Fruit fly (Drosophila melanogaster) whole organism, embryonic: Measurements from ENCODE around the gene CG13949.

Experiments
- ATbp ChIP-seq: fragments of 200-800 bp; sonication (Bioruptor generic); optimal IDR thresholded peaks from 2 replicates; lab custom pipeline; 2017; ENCODE audit warnings: missing biosample characterization, mild to moderate bottlenecking, missing genetic modification characterization, missing genetic modification reagents
- Antp ChIP-seq: fragments of 200-800 bp; sonication (Bioruptor generic); optimal IDR thresholded peaks from 3 replicates; lab custom pipeline; 2016; ENCODE audit warnings: missing biosample characterization, missing genetic modification characterization
- CG10147 ChIP-seq: fragments of 200-800 bp; sonication (Bioruptor generic); optimal IDR thresholded peaks from 2 replicates; lab custom pipeline; 2019; ENCODE audit warnings: missing biosample characterization, mild to moderate bottlenecking, missing genetic modification characterization, moderate library complexity
- CG10321 ChIP-seq: fragments of 200-800 bp; sonication (Bioruptor generic); IDR thresholded peaks from 2 replicates; pipeline ENCODE4 v1.3.6; 2022; ENCODE audit warnings: missing biosample characterization, missing genetic modification characterization
- CG10565 ChIP-seq: fragments of 200-800 bp; sonication (Bioruptor generic); optimal IDR thresholded peaks from 3 replicates; lab custom pipeline; 2016; ENCODE audit warnings: missing biosample characterization, mild to moderate bottlenecking, missing genetic modification characterization
- CG11398 ChIP-seq: fragments of 200-800 bp; sonication (Bioruptor generic); optimal IDR thresholded peaks from 2 replicates; lab custom pipeline; 2016; ENCODE audit warnings: missing biosample characterization, missing genetic modification characterization
- CG12071 ChIP-seq: fragments of 200-800 bp; sonication (Bioruptor generic); optimal IDR thresholded peaks from 3 replicates; lab custom pipeline; 2018; ENCODE audit warnings: missing biosample characterization, mild to moderate bottlenecking, missing genetic modification characterization
- CG1233 ChIP-seq: fragments of 200-800 bp; sonication (Bioruptor generic); optimal IDR thresholded peaks from 4 replicates; lab custom pipeline; 2018; ENCODE audit warnings: missing biosample characterization, mild to moderate bottlenecking, missing genetic modification characterization
- CG13287 ChIP-seq: fragments of 200-800 bp; sonication (Bioruptor generic); IDR thresholded peaks from 2 replicates; pipeline ENCODE4 v1.3.6; 2022; ENCODE audit warnings: missing biosample characterization, missing genetic modification characterization; ENCODE audit not compliant: partially characterized antibody
- CG13894 ChIP-seq: fragments of 200-800 bp; sonication (Bioruptor generic); optimal IDR thresholded peaks from 3 replicates; lab custom pipeline; 2018; ENCODE audit warnings: missing biosample characterization, mild to moderate bottlenecking, missing genetic modification characterization, moderate library complexity
- CG17612 ChIP-seq: fragments of 200-800 bp; sonication (Bioruptor generic); IDR thresholded peaks from 2 replicates; pipeline ENCODE4 v1.3.6; 2022; ENCODE audit warnings: missing biosample characterization, missing genetic modification characterization
- CG18476 ChIP-seq: fragments of 200-800 bp; sonication (Bioruptor generic); optimal IDR thresholded peaks from 2 replicates; lab custom pipeline; 2016; ENCODE audit warnings: missing biosample characterization, mild to moderate bottlenecking, missing genetic modification characterization
- CG2199 ChIP-seq: fragments of 200-800 bp; sonication (Bioruptor generic); IDR thresholded peaks from 3 replicates; pipeline ENCODE4 v1.3.6; 2022; ENCODE audit warnings: missing biosample characterization, missing genetic modification characterization
- CG2202 ChIP-seq: fragments of 200-800 bp; sonication (Bioruptor generic); optimal IDR thresholded peaks from 2 replicates; lab custom pipeline; 2018; ENCODE audit warnings: missing biosample characterization, mild to moderate bottlenecking, missing genetic modification characterization
- CG32532 ChIP-seq: fragments of 200-800 bp; sonication (Bioruptor generic); IDR thresholded peaks from 2 replicates; pipeline ENCODE4 v1.3.6; 2022; ENCODE audit warnings: missing biosample characterization, missing genetic modification characterization
- CG3281 ChIP-seq: fragments of 200-800 bp; sonication (Bioruptor generic); optimal IDR thresholded peaks from 3 replicates; lab custom pipeline; 2017; ENCODE audit warnings: missing biosample characterization, mild to moderate bottlenecking, missing genetic modification characterization
- CG34224 ChIP-seq: fragments of 200-800 bp; sonication (Bioruptor generic); IDR thresholded peaks from 3 replicates; pipeline ENCODE4 v1.3.6; 2022; ENCODE audit warnings: missing biosample characterization, missing genetic modification characterization; ENCODE audit not compliant: partially characterized antibody
- CG34422 ChIP-seq: fragments of 200-800 bp; sonication (Bioruptor generic); IDR thresholded peaks from 3 replicates; pipeline ENCODE4 v1.3.6; 2022; ENCODE audit warnings: missing biosample characterization, missing genetic modification characterization
- CG4282 ChIP-seq: fragments of 200-800 bp; sonication (Bioruptor generic); optimal IDR thresholded peaks from 2 replicates; lab custom pipeline; 2016; ENCODE audit warnings: missing biosample characterization, missing genetic modification characterization
- CG4360 ChIP-seq: fragments of 200-800 bp; sonication (Bioruptor generic); IDR thresholded peaks from 2 replicates; pipeline ENCODE4 v1.3.6; 2022; ENCODE audit warnings: missing biosample characterization, missing genetic modification characterization
- CG43689 ChIP-seq: fragments of 200-800 bp; sonication (Bioruptor generic); IDR thresholded peaks from 2 replicates; pipeline ENCODE4 v1.3.6; 2022; ENCODE audit warnings: missing biosample characterization, missing genetic modification characterization
- CG4617 ChIP-seq: fragments of 200-800 bp; sonication (Bioruptor generic); optimal IDR thresholded peaks from 3 replicates; lab custom pipeline; 2016; ENCODE audit warnings: missing biosample characterization, missing genetic modification characterization, borderline replicate concordance
- CG6175 ChIP-seq: fragments of 200-800 bp; sonication (Bioruptor generic); IDR thresholded peaks from 3 replicates; pipeline ENCODE4 v1.3.6; 2022; ENCODE audit warnings: missing biosample characterization, missing genetic modification characterization
- CG6854 ChIP-seq: fragments of 200-800 bp; sonication (Bioruptor generic); optimal IDR thresholded peaks from 3 replicates; lab custom pipeline; 2017; ENCODE audit warnings: missing biosample characterization, mild to moderate bottlenecking, missing genetic modification characterization
- CG7987 ChIP-seq: fragments of 200-800 bp; sonication (Bioruptor generic); optimal IDR thresholded peaks from 2 replicates; lab custom pipeline; 2018; ENCODE audit warnings: missing biosample characterization, mild to moderate bottlenecking, missing genetic modification characterization, moderate library complexity
- Doc2 ChIP-seq: fragments of 200-800 bp; sonication (Bioruptor generic); IDR thresholded peaks from 2 replicates; pipeline ENCODE4 v1.3.6; 2022; ENCODE audit warnings: missing biosample characterization, missing genetic modification characterization
- ERR ChIP-seq: fragments of 200-800 bp; sonication (Bioruptor generic); optimal IDR thresholded peaks from 2 replicates; lab custom pipeline; 2016; ENCODE audit warnings: missing biosample characterization, missing genetic modification characterization
- Eip74EF ChIP-seq, 2 experiments: fragments of 200-800 bp in 1 of 2; fragments of >200 bp in 1 of 2; sonication (Bioruptor generic) in 1 of 2; optimal IDR thresholded peaks; 2 replicates each; lab custom pipeline; 2017 to 2019; ENCODE audit warnings: missing biosample characterization in 2 of 2, missing genetic modification characterization in 2 of 2, mild to moderate bottlenecking in 1 of 2, moderate library complexity in 1 of 2
- Hmx ChIP-seq: fragments of 200-800 bp; sonication (Bioruptor generic); optimal IDR thresholded peaks from 2 replicates; lab custom pipeline; 2016; ENCODE audit warnings: missing biosample characterization, missing genetic modification characterization
- Lim3 ChIP-seq: fragments of 200-800 bp; sonication (Bioruptor generic); IDR thresholded peaks from 2 replicates; pipeline ENCODE4 v1.3.6; 2022; ENCODE audit warnings: missing biosample characterization, missing genetic modification characterization
- Max ChIP-seq: fragments of 200-800 bp; sonication (Bioruptor generic); optimal IDR thresholded peaks from 2 replicates; lab custom pipeline; 2016; ENCODE audit warnings: missing biosample characterization, mild to moderate bottlenecking, missing genetic modification characterization
- Spps ChIP-seq: fragments of 200-800 bp; sonication (Bioruptor generic); optimal IDR thresholded peaks from 2 replicates; lab custom pipeline; 2018; ENCODE audit warnings: missing biosample characterization, mild to moderate bottlenecking, missing genetic modification characterization
- Xrp1 ChIP-seq: fragments of 200-800 bp; sonication (Bioruptor generic); IDR thresholded peaks from 2 replicates; pipeline ENCODE4 v1.3.6; 2022; ENCODE audit warnings: missing biosample characterization, missing genetic modification characterization
- crp ChIP-seq, 2 experiments: fragments of 200-800 bp; sonication (Bioruptor generic); optimal IDR thresholded peaks; 2 replicates in 1 of 2; 3 replicates in 1 of 2; lab custom pipeline; 2017; ENCODE audit warnings: missing biosample characterization in 2 of 2, missing genetic modification characterization in 2 of 2, mild to moderate bottlenecking in 1 of 2, moderate library complexity in 1 of 2
- cwo ChIP-seq: fragments of 200-800 bp; sonication (Bioruptor generic); optimal IDR thresholded peaks from 3 replicates; lab custom pipeline; 2017; ENCODE audit warnings: missing biosample characterization, missing genetic modification characterization, mild to moderate bottlenecking, moderate library complexity, missing genetic modification reagents
- en ChIP-seq: fragments of 200-800 bp; sonication (Bioruptor generic); optimal IDR thresholded peaks from 2 replicates; lab custom pipeline; 2016; ENCODE audit warnings: missing biosample characterization, missing genetic modification characterization
- fd102C ChIP-seq: fragments of 200-800 bp; sonication (Bioruptor generic); optimal IDR thresholded peaks from 2 replicates; lab custom pipeline; 2018; ENCODE audit warnings: missing biosample characterization, mild to moderate bottlenecking, missing genetic modification characterization, moderate library complexity
- hbn ChIP-seq: fragments of 200-800 bp; sonication (Bioruptor generic); IDR thresholded peaks from 2 replicates; pipeline ENCODE4 v1.3.6; 2022; ENCODE audit warnings: missing biosample characterization, missing genetic modification characterization; ENCODE audit not compliant: partially characterized antibody
- oc ChIP-seq: fragments of 200-800 bp; sonication (Bioruptor generic); optimal IDR thresholded peaks from 2 replicates; lab custom pipeline; 2018; ENCODE audit warnings: missing biosample characterization, mild to moderate bottlenecking, missing genetic modification characterization, moderate library complexity
- rib ChIP-seq: fragments of 200-800 bp; sonication (Bioruptor generic); IDR thresholded peaks from 2 replicates; pipeline ENCODE4 v1.3.6; 2022; ENCODE audit warnings: missing biosample characterization, missing genetic modification characterization
- row ChIP-seq: fragments of 200-800 bp; sonication (Bioruptor generic); IDR thresholded peaks from 3 replicates; pipeline ENCODE4 v1.3.6; 2022; ENCODE audit warnings: missing biosample characterization, missing genetic modification characterization
- salm ChIP-seq: fragments of 200-800 bp; sonication (Bioruptor generic); optimal IDR thresholded peaks from 2 replicates; lab custom pipeline; 2018; ENCODE audit warnings: missing biosample characterization, mild to moderate bottlenecking, missing genetic modification characterization
- sens ChIP-seq: fragments of 200-800 bp; sonication (Bioruptor generic); peaks from one replicate; lab custom pipeline; 2016; ENCODE audit warnings: missing biosample characterization, missing genetic modification characterization
- sima ChIP-seq: fragments of 200-800 bp; sonication (Bioruptor generic); optimal IDR thresholded peaks from 2 replicates; lab custom pipeline; 2016; ENCODE audit warnings: missing biosample characterization, missing genetic modification characterization
- sisA ChIP-seq: fragments of 200-800 bp; sonication (Bioruptor generic); IDR thresholded peaks from 2 replicates; pipeline ENCODE4 v1.3.6; 2022; ENCODE audit warnings: missing biosample characterization, missing genetic modification characterization
- slou ChIP-seq: fragments of 200-800 bp; sonication (Bioruptor generic); optimal IDR thresholded peaks from 3 replicates; lab custom pipeline; 2016; ENCODE audit warnings: missing biosample characterization, missing genetic modification characterization
- sna ChIP-seq: fragments of 200-800 bp; sonication (Bioruptor generic); IDR thresholded peaks from 2 replicates; pipeline ENCODE4 v1.3.6; 2022; ENCODE audit warnings: missing biosample characterization, missing genetic modification characterization; ENCODE audit not compliant: partially characterized antibody
- ssp ChIP-seq: fragments of 200-800 bp; sonication (Bioruptor generic); IDR thresholded peaks from 2 replicates; pipeline ENCODE4 v1.3.6; 2022; ENCODE audit warnings: missing biosample characterization, missing genetic modification characterization
- tna ChIP-seq: fragments of 200-800 bp; sonication (Bioruptor generic); IDR thresholded peaks from 2 replicates; pipeline ENCODE4 v1.3.6; 2022; ENCODE audit warnings: missing biosample characterization, missing genetic modification characterization; ENCODE audit not compliant: partially characterized antibody
- zf30C ChIP-seq: fragments of 200-800 bp; sonication (Bioruptor generic); optimal IDR thresholded peaks from 3 replicates; lab custom pipeline; 2018; ENCODE audit warnings: missing biosample characterization, mild to moderate bottlenecking, missing genetic modification characterization

CG13949 gene

DNA sequence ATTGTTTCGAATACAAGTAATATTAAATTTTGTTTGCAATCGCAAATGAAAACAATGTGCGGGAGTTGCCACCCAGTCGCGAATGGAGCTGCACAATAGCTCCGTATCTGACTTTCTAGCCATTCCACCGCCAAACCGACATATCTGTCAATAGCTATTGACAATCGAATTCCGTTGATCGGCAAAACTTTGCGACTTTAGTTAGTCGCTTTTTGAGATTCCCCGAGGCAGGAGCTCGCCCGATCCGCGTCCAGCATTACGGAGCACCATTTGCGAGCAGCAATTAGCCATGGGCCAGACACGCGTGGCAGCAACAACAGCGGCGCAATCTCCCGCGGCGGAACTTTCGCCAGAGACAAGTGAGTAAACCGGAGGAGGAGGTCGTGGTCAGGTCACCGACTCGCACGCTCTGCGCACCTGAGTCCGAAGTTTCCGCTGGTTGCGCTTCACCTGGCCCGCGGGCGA lies 2.5 kb upstream of the CG13949 start, which contains the start of the genes CG4291 and kraken (continued):
- TF ChIP-seq CG2199 (GFP tag; lab: Robert Waterston, UW) (peak; percentile 57; the same call in 1 of the 3 replicates), CG11398 (no peak), CG12071 (GFP tag; lab: Kevin White, UChicago) (no peak), Eip74EF (GFP tag; optimal IDR thresholded peaks at IDR 0.05; lab: Kevin White, UChicago) (peak in 1 of 2 experiments; percentile 4), CG3281 (GFP tag; lab: Kevin White, UChicago) (peak; percentile 37), tna (GFP tag; lab: Robert Waterston, UW) (no peak), zf30C (no peak), CG10321 (GFP tag; lab: Robert Waterston, UW) (peak; percentile 42; the same call in 1 of the 2 replicates), CG34224 (GFP tag; lab: Robert Waterston, UW) (0 out of 3 replicates have a peak, but pooled peaks have one; percentile 41), CG18476 (GFP tag; lab: Kevin White, UChicago) (no peak), Doc2 (GFP tag; lab: Robert Waterston, UW) (no peak), row (GFP tag; lab: Robert Waterston, UW) (peak; percentile 88), CG13287 (peak; percentile 64), CG34422 (peak; percentile 80; the same call in 2 of the 3 replicates), crp (GFP tag; optimal IDR thresholded peaks at IDR 0.05; lab: Kevin White, UChicago) (no peak), CG1233 (GFP tag; lab: Kevin White, UChicago) (peak; percentile 2), CG6854 (no peak), slou (GFP tag; lab: Kevin White, UChicago) (no peak), Xrp1 (GFP tag; lab: Robert Waterston, UW) (peak; percentile 56), en (GFP tag; lab: Kevin White, UChicago) (peak; percentile 0), Lim3 (no peak), CG4617 (peak; percentile 94), sna (GFP tag; lab: Robert Waterston, UW) (peak; percentile 67), ERR (peak; percentile 53), rib (GFP tag; lab: Robert Waterston, UW) (peak; percentile 57), sens (peak; percentile 84), CG32532 (GFP tag; lab: Robert Waterston, UW) (peak; percentile 78), Antp (GFP tag; lab: Kevin White, UChicago) (peak; percentile 74), CG7987 (GFP tag; lab: Kevin White, UChicago) (peak; percentile 64), ATbp (GFP tag; lab: Kevin White, UChicago) (no peak), Max (peak; percentile 21), CG4282 (GFP tag; lab: Kevin White, UChicago) (no peak), ssp (peak; percentile 31; the same call in 1 of the 2 replicates), CG10565 (no peak), hbn (GFP tag; lab: Robert Waterston, UW) (peak; percentile 12; the same call in 1 of the 2 replicates), sisA (GFP tag; lab: Robert Waterston, UW) (no peak), CG43689 (GFP tag; lab: Robert Waterston, UW) (no peak), CG6175 (GFP tag; lab: Robert Waterston, UW) (peak; percentile 31; the same call in 1 of the 3 replicates), oc (tag; lab: Kevin White, UChicago) (no peak), Hmx (no peak), CG4360 (GFP tag; lab: Robert Waterston, UW) (peak; percentile 55), CG17612 (GFP tag; lab: Robert Waterston, UW) (peak; percentile 31; the same call in 1 of the 2 replicates), Spps (tag; lab: Kevin White, UChicago) (no peak), CG10147 (GFP tag; lab: Kevin White, UChicago) (peak; percentile 32), fd102C (GFP tag; lab: Kevin White, UChicago) (no peak), salm (tag; lab: Kevin White, UChicago) (peak; percentile 22), cwo (GFP tag; lab: Kevin White, UChicago) (peak; percentile 54), CG2202 (tag; lab: Kevin White, UChicago) (no peak), CG13894 (tag; lab: Kevin White, UChicago) (peak; percentile 77), sima (GFP tag; lab: Kevin White, UChicago) (no peak)
